Fruit fly (Drosophila melanogaster) whole organism, embryonic: Measurements from ENCODE around the gene Polr2D.

Experiments used
- Blimp-1 ChIP-seq: fragments of 200-800 bp; sonication (Bioruptor generic); optimal IDR thresholded peaks from 3 replicates; lab custom pipeline; 2018; ENCODE audit warnings: missing biosample characterization, missing genetic modification characterization, mild to moderate bottlenecking, moderate library complexity, missing genetic modification reagents
- CG10321 ChIP-seq: fragments of 200-800 bp; sonication (Bioruptor generic); IDR thresholded peaks from 2 replicates; pipeline ENCODE4 v1.3.6; 2022; ENCODE audit warnings: missing biosample characterization, missing genetic modification characterization
- CG10959 ChIP-seq: fragments of 200-800 bp; sonication (Bioruptor generic); IDR thresholded peaks from 2 replicates; pipeline ENCODE4 v1.3.6; 2022; ENCODE audit warnings: missing biosample characterization, missing genetic modification characterization
- CG11247 ChIP-seq: fragments of 200-800 bp; sonication (Bioruptor generic); IDR thresholded peaks from 2 replicates; pipeline ENCODE4 v1.3.6; 2022; ENCODE audit warnings: missing biosample characterization, missing genetic modification characterization
- CG12769 ChIP-seq: fragments of 200-800 bp; sonication (Bioruptor generic); optimal IDR thresholded peaks from 2 replicates; lab custom pipeline; 2019; ENCODE audit warnings: missing biosample characterization, mild to moderate bottlenecking, missing genetic modification characterization, moderate library complexity
- CG13123 ChIP-seq: fragments of 200-800 bp; sonication (Bioruptor generic); optimal IDR thresholded peaks from 2 replicates; lab custom pipeline; 2016; ENCODE audit warnings: missing biosample characterization, missing genetic modification characterization
- CG14441 ChIP-seq: fragments of 200-800 bp; sonication (Bioruptor generic); IDR thresholded peaks from 2 replicates; pipeline ENCODE4 v1.3.6; 2022; ENCODE audit warnings: missing biosample characterization, missing genetic modification characterization
- CG15073 ChIP-seq: fragments of 200-800 bp; sonication (Bioruptor generic); optimal IDR thresholded peaks from 2 replicates; lab custom pipeline; 2016; ENCODE audit warnings: missing biosample characterization, missing genetic modification characterization
- CG15479 ChIP-seq: fragments of 200-800 bp; sonication (Bioruptor generic); optimal IDR thresholded peaks from 3 replicates; lab custom pipeline; 2019; ENCODE audit warnings: missing biosample characterization, mild to moderate bottlenecking, missing genetic modification characterization, moderate library complexity
- CG17361 ChIP-seq: fragments of 200-800 bp; sonication (Bioruptor generic); IDR thresholded peaks from 3 replicates; pipeline ENCODE4 v1.3.6; 2022; ENCODE audit warnings: missing biosample characterization, missing genetic modification characterization
- CG2202 ChIP-seq: fragments of 200-800 bp; sonication (Bioruptor generic); optimal IDR thresholded peaks from 2 replicates; lab custom pipeline; 2018; ENCODE audit warnings: missing biosample characterization, mild to moderate bottlenecking, missing genetic modification characterization
- CG32772 ChIP-seq: fragments of 200-800 bp; sonication (Bioruptor generic); IDR thresholded peaks from 2 replicates; pipeline ENCODE4 v1.3.6; 2022; ENCODE audit warnings: missing biosample characterization, missing genetic modification characterization
- CG3407 ChIP-seq: fragments of 200-800 bp; sonication (Bioruptor generic); optimal IDR thresholded peaks from 2 replicates; lab custom pipeline; 2018; ENCODE audit warnings: missing biosample characterization, mild to moderate bottlenecking, missing genetic modification characterization
- CG4404 ChIP-seq: fragments of 200-800 bp; sonication (Bioruptor generic); IDR thresholded peaks from 2 replicates; pipeline ENCODE4 v1.3.6; 2022; ENCODE audit warnings: missing biosample characterization, missing genetic modification characterization
- CG4707 ChIP-seq: fragments of 200-800 bp; sonication (Bioruptor generic); optimal IDR thresholded peaks from 2 replicates; lab custom pipeline; 2018; ENCODE audit warnings: missing biosample characterization, mild to moderate bottlenecking, missing genetic modification characterization, moderate library complexity
- CG5180 ChIP-seq: fragments of 200-800 bp; sonication (Bioruptor generic); optimal IDR thresholded peaks from 3 replicates; lab custom pipeline; 2017; ENCODE audit warnings: missing biosample characterization, missing genetic modification characterization, mild to moderate bottlenecking, moderate library complexity, missing genetic modification reagents
- CG5245 ChIP-seq: fragments of 200-800 bp; sonication (Bioruptor generic); optimal IDR thresholded peaks from 3 replicates; lab custom pipeline; 2016; ENCODE audit warnings: missing biosample characterization, missing genetic modification characterization
- CG8281 ChIP-seq: fragments of 200-800 bp; sonication (Bioruptor generic); optimal IDR thresholded peaks from 2 replicates; lab custom pipeline; 2018; ENCODE audit warnings: missing biosample characterization, mild to moderate bottlenecking, missing genetic modification characterization, moderate library complexity
- CG8359 ChIP-seq: fragments of 200-800 bp; sonication (Bioruptor generic); optimal IDR thresholded peaks from 2 replicates; lab custom pipeline; 2017; ENCODE audit warnings: missing biosample characterization, mild to moderate bottlenecking, missing genetic modification characterization, borderline replicate concordance
- CG9437 ChIP-seq: fragments of 200-800 bp; sonication (Bioruptor generic); optimal IDR thresholded peaks from 2 replicates; lab custom pipeline; 2018; ENCODE audit warnings: missing biosample characterization, mild to moderate bottlenecking, missing genetic modification characterization
- CG9609 ChIP-seq: fragments of 200-800 bp; sonication (Bioruptor generic); optimal IDR thresholded peaks from 3 replicates; lab custom pipeline; 2016; ENCODE audit warnings: missing biosample characterization, missing genetic modification characterization
- Drgx ChIP-seq: fragments of 200-800 bp; sonication (Bioruptor generic); IDR thresholded peaks from 2 replicates; pipeline ENCODE4 v1.3.6; 2022; ENCODE audit warnings: missing biosample characterization, missing genetic modification characterization
- HLH3B ChIP-seq: fragments of 200-800 bp; sonication (Bioruptor generic); IDR thresholded peaks from 2 replicates; pipeline ENCODE4 v1.3.6; 2022; ENCODE audit warnings: missing biosample characterization, missing genetic modification characterization
- Hr3 ChIP-seq: fragments of 200-800 bp; sonication (Bioruptor generic); optimal IDR thresholded peaks from 3 replicates; lab custom pipeline; 2016; ENCODE audit warnings: missing biosample characterization, missing genetic modification characterization
- Hr39 ChIP-seq: fragments of >200 bp; optimal IDR thresholded peaks from 2 replicates; lab custom pipeline; 2017
- Nf-YC ChIP-seq: fragments of 200-800 bp; optimal IDR thresholded peaks from 3 replicates; lab custom pipeline; 2019; ENCODE audit warnings: missing biosample characterization, mild to moderate bottlenecking, missing genetic modification characterization, moderate library complexity
- Poxn ChIP-seq: fragments of 200-800 bp; sonication (Bioruptor generic); IDR thresholded peaks from 2 replicates; pipeline ENCODE4 v1.3.6; 2022; ENCODE audit warnings: missing biosample characterization, missing genetic modification characterization
- Ptx1 ChIP-seq: fragments of 200-800 bp; sonication (Bioruptor generic); IDR thresholded peaks from 2 replicates; pipeline ENCODE4 v1.3.6; 2022; ENCODE audit warnings: missing biosample characterization, missing genetic modification characterization
- Scr ChIP-seq: fragments of 200-800 bp; sonication (Bioruptor generic); IDR thresholded peaks from 2 replicates; pipeline ENCODE4 v1.3.6; 2022; ENCODE audit warnings: missing biosample characterization, missing genetic modification characterization; ENCODE audit not compliant: partially characterized antibody
- YL-1 ChIP-seq: fragments of 200-800 bp; sonication (Bioruptor generic); optimal IDR thresholded peaks from 3 replicates; lab custom pipeline; 2017; ENCODE audit warnings: missing biosample characterization, mild to moderate bottlenecking, missing genetic modification characterization
- ac ChIP-seq: fragments of 200-800 bp; sonication (Bioruptor generic); optimal IDR thresholded peaks from 3 replicates; lab custom pipeline; 2017; ENCODE audit warnings: missing biosample characterization, mild to moderate bottlenecking, missing genetic modification characterization
- al ChIP-seq: fragments of 200-800 bp; sonication (Bioruptor generic); IDR thresholded peaks from 2 replicates; pipeline ENCODE4 v1.3.6; 2022; ENCODE audit warnings: missing biosample characterization, missing genetic modification characterization
- bcd ChIP-seq: fragments of 200-800 bp; sonication (Bioruptor generic); optimal IDR thresholded peaks from 2 replicates; lab custom pipeline; 2017; ENCODE audit warnings: missing biosample characterization, mild to moderate bottlenecking, missing genetic modification characterization
- cad ChIP-seq: fragments of >200 bp; optimal IDR thresholded peaks from 2 replicates; lab custom pipeline; 2017; ENCODE audit warnings: missing biosample characterization, missing genetic modification characterization
- chinmo ChIP-seq: fragments of 200-800 bp; sonication (Bioruptor generic); IDR thresholded peaks from 4 replicates; pipeline ENCODE4 v1.3.6; 2022; ENCODE audit warnings: missing biosample characterization, missing genetic modification characterization; ENCODE audit not compliant: partially characterized antibody
- chm ChIP-seq: fragments of 200-800 bp; sonication (Bioruptor generic); IDR thresholded peaks from 2 replicates; pipeline ENCODE4 v1.3.6; 2022; ENCODE audit warnings: missing biosample characterization, missing genetic modification characterization
- dan ChIP-seq: fragments of 200-800 bp; sonication (Bioruptor generic); IDR thresholded peaks from 2 replicates; pipeline ENCODE4 v1.3.6; 2022; ENCODE audit warnings: missing biosample characterization, missing genetic modification characterization
- dimm ChIP-seq: fragments of 200-800 bp; sonication (Bioruptor generic); IDR thresholded peaks from 2 replicates; pipeline ENCODE4 v1.3.6; 2022; ENCODE audit warnings: missing biosample characterization, missing genetic modification characterization
- disco-r ChIP-seq: fragments of 200-800 bp; sonication (Bioruptor generic); optimal IDR thresholded peaks from 2 replicates; lab custom pipeline; 2016; ENCODE audit warnings: missing biosample characterization, missing genetic modification characterization
- ftz-f1 ChIP-seq: fragments of 200-800 bp; sonication (Bioruptor generic); optimal IDR thresholded peaks from 2 replicates; lab custom pipeline; 2016; ENCODE audit warnings: missing biosample characterization, missing genetic modification characterization
- hbn ChIP-seq: fragments of 200-800 bp; sonication (Bioruptor generic); IDR thresholded peaks from 2 replicates; pipeline ENCODE4 v1.3.6; 2022; ENCODE audit warnings: missing biosample characterization, missing genetic modification characterization; ENCODE audit not compliant: partially characterized antibody
- inv ChIP-seq: fragments of 200-800 bp; sonication (Bioruptor generic); IDR thresholded peaks from 2 replicates; pipeline ENCODE4 v1.3.6; 2022; ENCODE audit warnings: missing biosample characterization, missing genetic modification characterization; ENCODE audit not compliant: partially characterized antibody
- ken ChIP-seq: fragments of 200-800 bp; sonication (Bioruptor generic); IDR thresholded peaks from 3 replicates; pipeline ENCODE4 v1.3.6; 2022; ENCODE audit warnings: missing biosample characterization, missing genetic modification characterization
- mld ChIP-seq: fragments of 200-800 bp; sonication (Bioruptor generic); IDR thresholded peaks from 3 replicates; pipeline ENCODE4 v1.3.6; 2022; ENCODE audit warnings: missing biosample characterization, missing genetic modification characterization; ENCODE audit not compliant: partially characterized antibody
- phol ChIP-seq: fragments of 200-800 bp; sonication (Bioruptor generic); optimal IDR thresholded peaks from 3 replicates; lab custom pipeline; 2018; ENCODE audit warnings: missing biosample characterization, mild to moderate bottlenecking, missing genetic modification characterization, moderate library complexity
- sd ChIP-seq: fragments of 200-800 bp; sonication (Bioruptor generic); optimal IDR thresholded peaks from 3 replicates; lab custom pipeline; 2018; ENCODE audit warnings: missing biosample characterization, mild to moderate bottlenecking, missing genetic modification characterization, moderate library complexity
- tgo ChIP-seq: fragments of 200-800 bp; sonication (Bioruptor generic); IDR thresholded peaks from 3 replicates; pipeline ENCODE4 v1.3.6; 2022; ENCODE audit warnings: missing biosample characterization, missing genetic modification characterization
- tll ChIP-seq, 2 experiments: fragments of 200-800 bp in 1 of 2; fragments of >200 bp in 1 of 2; sonication (Bioruptor generic) in 1 of 2; optimal IDR thresholded peaks; 2 replicates each; lab custom pipeline; 2017 to 2019; ENCODE audit warnings: missing biosample characterization in 2 of 2, missing genetic modification characterization in 2 of 2, mild to moderate bottlenecking in 1 of 2, moderate library complexity in 1 of 2
- trem ChIP-seq: fragments of 200-800 bp; optimal IDR thresholded peaks from 3 replicates; lab custom pipeline; 2019; ENCODE audit warnings: missing biosample characterization, mild to moderate bottlenecking, missing genetic modification characterization, moderate library complexity
- twi ChIP-seq: fragments of 200-800 bp; optimal IDR thresholded peaks from 2 replicates; lab custom pipeline; 2019; ENCODE audit warnings: missing biosample characterization, mild to moderate bottlenecking, missing genetic modification characterization, moderate library complexity
- unpg ChIP-seq: fragments of 200-800 bp; sonication (Bioruptor generic); optimal IDR thresholded peaks from 3 replicates; lab custom pipeline; 2018; ENCODE audit warnings: missing biosample characterization, mild to moderate bottlenecking, missing genetic modification characterization, moderate library complexity
- wek ChIP-seq: fragments of 200-800 bp; sonication (Bioruptor generic); optimal IDR thresholded peaks from 3 replicates; lab custom pipeline; 2018; ENCODE audit warnings: missing biosample characterization, mild to moderate bottlenecking, missing genetic modification characterization, moderate library complexity

Polr2D gene

DNA sequence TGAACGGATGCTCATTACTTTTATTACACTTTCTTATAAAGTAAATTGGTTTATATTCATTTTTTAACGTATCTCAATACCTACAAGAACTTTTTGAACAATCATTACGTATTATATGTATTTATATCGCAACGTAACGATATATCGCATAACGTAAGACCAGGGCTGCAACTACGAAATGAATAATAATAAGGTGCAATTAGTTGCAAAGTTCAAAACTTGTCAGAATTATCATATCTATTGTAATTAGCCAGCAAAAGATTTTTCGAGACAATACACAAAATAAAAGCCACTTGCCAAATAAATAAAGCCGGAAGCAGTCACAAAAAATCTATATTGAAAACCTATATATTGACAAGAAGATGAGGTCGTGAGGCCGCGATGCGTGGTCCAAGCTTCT lies 40.0 kb downstream of the Polr2D start (continued):
- TF ChIP-seq CG9609 (GFP tag; lab: Kevin White, UChicago): peak; percentile 26
- no peak for TF ChIP-seq dimm (GFP tag; lab: Robert Waterston, UW)
- TF ChIP-seq CG9437 (GFP tag; lab: Kevin White, UChicago): peak; percentile 100
- TF ChIP-seq tll (GFP tag; optimal IDR thresholded peaks at IDR 0.05; lab: Kevin White, UChicago): no peak
- TF ChIP-seq dan (GFP tag; lab: Robert Waterston, UW): no peak
- TF ChIP-seq tgo (GFP tag; lab: Robert Waterston, UW): no peak
- TF ChIP-seq disco-r (GFP tag; lab: Kevin White, UChicago): no peak
- peak; percentile 37 for TF ChIP-seq phol (tag; lab: Kevin White, UChicago)
- no peak for TF ChIP-seq CG5245
- no peak for TF ChIP-seq CG10959 (GFP tag; lab: Robert Waterston, UW)
- no peak for TF ChIP-seq CG3407 (GFP tag; lab: Kevin White, UChicago)
- TF ChIP-seq Poxn (GFP tag; lab: Robert Waterston, UW): no peak
- peak; percentile 1 for TF ChIP-seq Hr3 (GFP tag; lab: Kevin White, UChicago)
- no peak for TF ChIP-seq CG15479
- no peak for TF ChIP-seq CG4404 (GFP tag; lab: Robert Waterston, UW)
- TF ChIP-seq Drgx (GFP tag; lab: Robert Waterston, UW): no peak
- TF ChIP-seq cad (GFP tag; lab: Kevin White, UChicago): no peak
- TF ChIP-seq twi: no peak
- no peak for TF ChIP-seq CG13123 (GFP tag; lab: Kevin White, UChicago)
- no peak for TF ChIP-seq unpg (GFP tag; lab: Kevin White, UChicago)
- no peak for TF ChIP-seq mld (GFP tag; lab: Robert Waterston, UW)
- TF ChIP-seq Hr39: no peak
- no peak for TF ChIP-seq ken
- no peak for TF ChIP-seq CG32772 (GFP tag; lab: Robert Waterston, UW)
- TF ChIP-seq chm (GFP tag; lab: Robert Waterston, UW): no peak
- TF ChIP-seq HLH3B (GFP tag; lab: Robert Waterston, UW): no peak
- no peak for TF ChIP-seq CG8281
- no peak for TF ChIP-seq ftz-f1 (GFP tag; lab: Kevin White, UChicago)
- TF ChIP-seq Ptx1: no peak
- TF ChIP-seq CG14441: no peak
- no peak; the same call in 1 of the 2 replicates for TF ChIP-seq inv (GFP tag; lab: Robert Waterston, UW)
- TF ChIP-seq trem: peak; percentile 20
- no peak for TF ChIP-seq CG4707
- no peak for TF ChIP-seq Nf-YC
- no peak for TF ChIP-seq YL-1 (GFP tag; lab: Kevin White, UChicago)
- no peak for TF ChIP-seq CG17361 (GFP tag; lab: Robert Waterston, UW)
- no peak for TF ChIP-seq CG5180 (GFP tag; lab: Kevin White, UChicago)
- no peak for TF ChIP-seq CG8359
- TF ChIP-seq CG12769 (tag; lab: Kevin White, UChicago): no peak
- TF ChIP-seq Blimp-1: no peak
- TF ChIP-seq CG11247 (GFP tag; lab: Robert Waterston, UW): no peak
- TF ChIP-seq ac: no peak
- TF ChIP-seq Scr (GFP tag; lab: Robert Waterston, UW): peak; percentile 79
- no peak for TF ChIP-seq CG10321 (GFP tag; lab: Robert Waterston, UW)
- no peak for TF ChIP-seq sd
- 0 out of 2 replicates have a peak, but pooled peaks have one; percentile 10 for TF ChIP-seq al
- TF ChIP-seq wek (GFP tag; lab: Kevin White, UChicago): no peak
- TF ChIP-seq CG15073: no peak
- TF ChIP-seq hbn: peak; percentile 79
- peak; percentile 20 for TF ChIP-seq bcd
- TF ChIP-seq chinmo: peak; percentile 58; the same call in 1 of the 4 replicates
- no peak for TF ChIP-seq CG2202 (tag; lab: Kevin White, UChicago)
